Fruit fly (Drosophila melanogaster): Measurements from ENCODE around the gene pic.
A peak's percentile ranks its signal among the peaks of the same experiment; 100 is the strongest.

Gene pic

DNA sequence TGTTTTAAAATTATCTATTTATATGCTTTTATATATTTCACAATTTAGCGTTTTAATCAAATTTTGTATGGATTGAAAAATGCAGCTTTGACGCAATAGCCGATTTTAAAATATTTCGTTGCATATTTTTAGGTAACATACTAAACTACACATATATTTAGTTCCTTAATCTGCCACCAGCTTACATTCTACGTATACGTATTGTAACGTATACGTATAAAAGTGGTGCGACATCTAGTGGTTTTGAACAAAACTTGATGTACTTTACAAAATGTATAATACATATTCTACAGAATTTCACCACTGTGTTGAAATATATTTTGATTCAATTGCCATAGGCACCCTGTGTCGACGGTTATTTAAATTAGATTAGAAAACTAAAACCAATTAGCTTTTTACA is 26.2 kb downstream of the pic start (continued):
- TF ChIP-seq esg (GFP tag; conservative IDR thresholded peaks at IDR 0.05) (no peak), otp (GFP tag; IDR thresholded peaks at IDR 0.05) (no peak), fu2 (GFP tag; optimal IDR thresholded peaks at IDR 0.05) (no peak), fru (optimal IDR thresholded peaks at IDR 0.05) (no peak), CG15514 (GFP tag; optimal IDR thresholded peaks at IDR 0.05) (no peak), unc-4 (GFP tag; IDR thresholded peaks at IDR 0.05; ENCODE audit: partially characterized antibody) (no peak), Jarid2 (GFP tag; optimal IDR thresholded peaks at IDR 0.05) (no peak), odd (GFP tag; optimal IDR thresholded peaks at IDR 0.05) (no peak), Rx (GFP tag; IDR thresholded peaks at IDR 0.05) (no peak), Xrp1 (GFP tag; IDR thresholded peaks at IDR 0.05) (no peak), pzg (GFP tag; optimal IDR thresholded peaks at IDR 0.05) (peak; percentile 5), grn (GFP tag; optimal IDR thresholded peaks at IDR 0.05) (no peak), CHES-1-like (GFP tag; optimal IDR thresholded peaks at IDR 0.05) (no peak), zen (tag; optimal IDR thresholded peaks at IDR 0.05) (peak; percentile 8), sisA (GFP tag; IDR thresholded peaks at IDR 0.05) (no peak), bcd (GFP tag; optimal IDR thresholded peaks at IDR 0.05) (no peak), Lhr (GFP tag; optimal IDR thresholded peaks at IDR 0.05) (peak; percentile 90), CG14050 (GFP tag; IDR thresholded peaks at IDR 0.05) (no peak), row (GFP tag; IDR thresholded peaks at IDR 0.05) (no peak), Deaf1 (tag; optimal IDR thresholded peaks at IDR 0.05) (no peak), CG10209 (GFP tag; optimal IDR thresholded peaks at IDR 0.05) (peak; percentile 4), CG11085 (GFP tag; IDR thresholded peaks at IDR 0.05) (peak; percentile 32; the same call in 1 of the 2 replicates), Dip3 (GFP tag; optimal IDR thresholded peaks at IDR 0.05) (no peak), CG11696 (GFP tag; IDR thresholded peaks at IDR 0.05) (no peak), Ptx1 (GFP tag; IDR thresholded peaks at IDR 0.05) (peak; percentile 28; the same call in 1 of the 2 replicates), org-1 (GFP tag; optimal IDR thresholded peaks at IDR 0.05) (no peak), Kr (GFP tag; optimal IDR thresholded peaks at IDR 0.05) (no peak), CG3726 (GFP tag; IDR thresholded peaks at IDR 0.05) (no peak), C15 (GFP tag; IDR thresholded peaks at IDR 0.05) (no peak), CG14014 (GFP tag; IDR thresholded peaks at IDR 0.05) (no peak), CG14965 (GFP tag; optimal IDR thresholded peaks at IDR 0.05; ENCODE audit: borderline replicate concordance) (no peak), CG34224 (GFP tag; IDR thresholded peaks at IDR 0.05; ENCODE audit: partially characterized antibody) (no peak), tin (GFP tag; optimal IDR thresholded peaks at IDR 0.05) (no peak), Hmx (GFP tag; optimal IDR thresholded peaks at IDR 0.05) (no peak), CG17186 (GFP tag; optimal IDR thresholded peaks at IDR 0.05) (no peak), Eip74EF (GFP tag; optimal IDR thresholded peaks at IDR 0.05) (no peak), knrl (GFP tag; IDR thresholded peaks at IDR 0.05; ENCODE audit: partially characterized antibody) (peak; percentile 62; the same call in 1 of the 3 replicates), BEAF-32 (GFP tag; optimal IDR thresholded peaks at IDR 0.05) (no peak), CG17568 (GFP tag; optimal IDR thresholded peaks at IDR 0.05) (no peak), br (optimal IDR thresholded peaks at IDR 0.05) (no peak), crol (GFP tag; IDR thresholded peaks at IDR 0.05) (no peak), az2 (GFP tag; optimal IDR thresholded peaks at IDR 0.05) (peak; percentile 38), Bdp1 (GFP tag; optimal IDR thresholded peaks at IDR 0.05) (no peak), CG12942 (GFP tag; optimal IDR thresholded peaks at IDR 0.05) (no peak), CG8281 (tag; optimal IDR thresholded peaks at IDR 0.05) (no peak), CG32532 (GFP tag; IDR thresholded peaks at IDR 0.05) (peak; percentile 67), vfl (GFP tag; optimal IDR thresholded peaks at IDR 0.05) (no peak), Stat92E (GFP tag; optimal IDR thresholded peaks at IDR 0.05) (no peak), Atf6 (GFP tag; IDR thresholded peaks at IDR 0.05) (no peak), CG2678 (tag; optimal IDR thresholded peaks at IDR 0.05) (no peak), CG12299 (tag; optimal IDR thresholded peaks at IDR 0.05) (no peak), wor (GFP tag; IDR thresholded peaks at IDR 0.05) (no peak)

Data from whole organism, embryonic.